Fruit fly (Drosophila melanogaster) whole organism, adult: ENCODE results near the gene CG13933.
A peak's percentile ranks its signal among the peaks of the same experiment; 100 is the strongest.

ENCODE experiments used
- CG11617 ChIP-seq: fragments of 200-800 bp; sonication (Bioruptor generic); optimal IDR thresholded peaks from 2 replicates; lab custom pipeline; 2017; ENCODE audit warnings: mild to moderate bottlenecking, missing biosample characterization, missing genetic modification reagents, missing genetic modification characterization
- CG12768 ChIP-seq: fragments of 200-800 bp; sonication (Bioruptor generic); optimal IDR thresholded peaks from 2 replicates; lab custom pipeline; 2017; ENCODE audit warnings: missing biosample characterization, missing genetic modification characterization, mild to moderate bottlenecking, moderate library complexity, missing genetic modification reagents
- CG14711 ChIP-seq: fragments of 200-800 bp; sonication (Bioruptor generic); optimal IDR thresholded peaks from 2 replicates; lab custom pipeline; 2018; ENCODE audit warnings: missing biosample characterization, mild to moderate bottlenecking, missing genetic modification characterization, moderate library complexity
- CG1620 ChIP-seq: fragments of 200-800 bp; sonication (Bioruptor generic); optimal IDR thresholded peaks from 2 replicates; lab custom pipeline; 2016; ENCODE audit warnings: missing biosample characterization, missing genetic modification characterization
- CG33017 ChIP-seq: fragments of 200-800 bp; sonication (Bioruptor generic); optimal IDR thresholded peaks from 2 replicates; lab custom pipeline; 2018; ENCODE audit warnings: missing biosample characterization, mild to moderate bottlenecking, missing genetic modification characterization, moderate library complexity
- CG5204 ChIP-seq: fragments of 200-800 bp; sonication (Bioruptor generic); optimal IDR thresholded peaks from 2 replicates; lab custom pipeline; 2016; ENCODE audit warnings: missing biosample characterization, missing genetic modification characterization
- CG7045 ChIP-seq: fragments of 200-800 bp; sonication (Bioruptor generic); optimal IDR thresholded peaks from 2 replicates; lab custom pipeline; 2017; ENCODE audit warnings: missing biosample characterization, mild to moderate bottlenecking, missing genetic modification characterization
- CG7101 ChIP-seq: fragments of 200-800 bp; sonication (Bioruptor generic); optimal IDR thresholded peaks from 2 replicates; lab custom pipeline; 2018; ENCODE audit warnings: missing biosample characterization, mild to moderate bottlenecking, missing genetic modification characterization, moderate library complexity
- Clk ChIP-seq: fragments of 200-800 bp; sonication (Bioruptor generic); optimal IDR thresholded peaks from 2 replicates; lab custom pipeline; 2017; ENCODE audit warnings: missing biosample characterization, missing genetic modification characterization
- Crg-1 ChIP-seq: fragments of 200-800 bp; sonication (Bioruptor generic); optimal IDR thresholded peaks from 2 replicates; lab custom pipeline; 2016; ENCODE audit warnings: missing biosample characterization, missing genetic modification characterization
- Hr96 ChIP-seq: fragments of 200-800 bp; sonication (Bioruptor generic); optimal IDR thresholded peaks from 2 replicates; lab custom pipeline; 2016; ENCODE audit warnings: missing biosample characterization, missing genetic modification characterization
- Mnt ChIP-seq: fragments of 200-800 bp; sonication (Bioruptor generic); optimal IDR thresholded peaks from 2 replicates; lab custom pipeline; 2016; ENCODE audit warnings: missing biosample characterization, mild to moderate bottlenecking, missing genetic modification characterization
- bab1 ChIP-seq: fragments of 200-800 bp; sonication (Bioruptor generic); optimal IDR thresholded peaks from 3 replicates; lab custom pipeline; 2019; ENCODE audit warnings: missing biosample characterization, mild to moderate bottlenecking, missing genetic modification characterization, moderate library complexity
- cic ChIP-seq: fragments of 200-800 bp; sonication (Bioruptor generic); optimal IDR thresholded peaks from 2 replicates; lab custom pipeline; 2017; ENCODE audit warnings: missing biosample characterization, mild to moderate bottlenecking, missing genetic modification characterization, moderate library complexity
- cnc ChIP-seq, 2 experiments: fragments of >200 bp; optimal IDR thresholded peaks; 2 replicates each; lab custom pipeline; 2017
- kay ChIP-seq: fragments of 200-800 bp; sonication (Bioruptor generic); peaks from one replicate; lab custom pipeline; 2016; ENCODE audit warnings: missing biosample characterization, missing genetic modification characterization, borderline replicate concordance
- ovo ChIP-seq: fragments of 200-800 bp; sonication (Bioruptor generic); optimal IDR thresholded peaks from 2 replicates; lab custom pipeline; 2016; ENCODE audit warnings: missing biosample characterization, missing genetic modification characterization
- pad ChIP-seq: fragments of 200-800 bp; sonication (Bioruptor generic); optimal IDR thresholded peaks from 3 replicates; lab custom pipeline; 2017; ENCODE audit warnings: missing biosample characterization, missing genetic modification characterization, mild to moderate bottlenecking, moderate library complexity, missing genetic modification reagents
- tj ChIP-seq: fragments of 200-800 bp; sonication (Bioruptor generic); optimal IDR thresholded peaks from 3 replicates; lab custom pipeline; 2017; ENCODE audit warnings: missing biosample characterization, mild to moderate bottlenecking, missing genetic modification characterization, moderate library complexity
- toe ChIP-seq: fragments of 200-800 bp; sonication (Bioruptor generic); optimal IDR thresholded peaks from 2 replicates; lab custom pipeline; 2016; ENCODE audit warnings: missing biosample characterization, missing genetic modification characterization

The CG13933 gene

dm6 chr3L:1738375-1739328 lies 36.3 kb downstream of the CG13933 start, which contains the start of gene Gk2:
Gene Gk2 (plus strand): TSS chr3L:1738407.
- no peak for TF ChIP-seq toe (GFP tag; lab: Kevin White, UChicago)
- no peak for TF ChIP-seq pad (GFP tag; lab: Kevin White, UChicago)
- TF ChIP-seq Mnt (GFP tag; lab: Kevin White, UChicago) = peak; percentile 27
- peak; percentile 10 for TF ChIP-seq cic (GFP tag; lab: Kevin White, UChicago)
- TF ChIP-seq CG12768 (GFP tag; lab: Kevin White, UChicago) = peak; percentile 13

dm6 chr3L:1737898-1738322 lies 37.0 kb downstream of the CG13933 start, which contains the start of gene PIG-Wb:
Gene PIG-Wb (minus strand): TSS chr3L:1738106.
- TF ChIP-seq cic (GFP tag; lab: Kevin White, UChicago) = peak; percentile 41
- TF ChIP-seq tj = no peak
- peak; percentile 25 for TF ChIP-seq CG12768 (GFP tag; lab: Kevin White, UChicago)

dm6 chr3L:1735603-1736002 lies 39.3 kb downstream of the CG13933 start, which contains the start of gene Oseg4:
Gene Oseg4 (minus strand): TSS chr3L:1735767.
- TF ChIP-seq CG11617 (GFP tag; lab: Kevin White, UChicago) (no peak), tj (no peak), kay (no peak), Hr96 (GFP tag; lab: Kevin White, UChicago) (no peak), CG7101 (tag; lab: Kevin White, UChicago) (no peak), pad (GFP tag; lab: Kevin White, UChicago) (no peak), cic (GFP tag; lab: Kevin White, UChicago) (no peak), Mnt (GFP tag; lab: Kevin White, UChicago) (no peak), CG5204 (GFP tag; lab: Kevin White, UChicago) (no peak), CG33017 (no peak), Crg-1 (no peak), CG7045 (GFP tag; lab: Kevin White, UChicago) (no peak), CG12768 (GFP tag; lab: Kevin White, UChicago) (no peak), ovo (GFP tag; lab: Kevin White, UChicago) (no peak), Clk (no peak), cnc (optimal IDR thresholded peaks at IDR 0.05; lab: Kevin White, UChicago) (no peak), CG14711 (tag; lab: Kevin White, UChicago) (no peak), CG1620 (GFP tag; lab: Kevin White, UChicago) (no peak), bab1 (GFP tag; lab: Kevin White, UChicago) (no peak)

- no peak for TF ChIP-seq ovo (GFP tag; lab: Kevin White, UChicago)
- TF ChIP-seq cnc (optimal IDR thresholded peaks at IDR 0.05; lab: Kevin White, UChicago) = no peak
- no peak for TF ChIP-seq CG5204 (GFP tag; lab: Kevin White, UChicago)
- TF ChIP-seq pad (GFP tag; lab: Kevin White, UChicago) = no peak
- peak; percentile 31 for TF ChIP-seq toe (GFP tag; lab: Kevin White, UChicago)
- peak; percentile 45 for TF ChIP-seq bab1 (GFP tag; lab: Kevin White, UChicago)
- TF ChIP-seq Mnt (GFP tag; lab: Kevin White, UChicago) = peak; percentile 22
- TF ChIP-seq CG12768 (GFP tag; lab: Kevin White, UChicago) = peak; percentile 23
- TF ChIP-seq CG33017 = no peak
- peak; percentile 36 for TF ChIP-seq Crg-1
- TF ChIP-seq Hr96 (GFP tag; lab: Kevin White, UChicago) = no peak
- peak; percentile 69 for TF ChIP-seq tj
- peak; percentile 44 for TF ChIP-seq CG7101 (tag; lab: Kevin White, UChicago)
- TF ChIP-seq CG1620 (GFP tag; lab: Kevin White, UChicago) = peak; percentile 31
- no peak for TF ChIP-seq Clk
- no peak for TF ChIP-seq kay
- TF ChIP-seq CG7045 (GFP tag; lab: Kevin White, UChicago) = no peak
- peak; percentile 37 for TF ChIP-seq cic (GFP tag; lab: Kevin White, UChicago)
- peak; percentile 21 for TF ChIP-seq CG11617 (GFP tag; lab: Kevin White, UChicago)
- TF ChIP-seq CG14711 (tag; lab: Kevin White, UChicago) = peak; percentile 18
These were observed 44.1 kb downstream of the CG13933 start, which contains the start of gene drpr for dm6 chr3L:1730873-1731272. Gene drpr (minus strand): TSS chr3L:1731107.

dm6 chr3L:1730160-1730595 lies 44.8 kb downstream of the CG13933 start:
- peak; percentile 15 for TF ChIP-seq CG12768 (GFP tag; lab: Kevin White, UChicago)
- TF ChIP-seq CG33017 = no peak
- TF ChIP-seq ovo (GFP tag; lab: Kevin White, UChicago) = peak; percentile 39

- TF ChIP-seq CG12768 (GFP tag; lab: Kevin White, UChicago) (no peak), kay (peak; percentile 85), CG33017 (no peak), CG7101 (tag; lab: Kevin White, UChicago) (no peak), tj (peak; percentile 93), bab1 (GFP tag; lab: Kevin White, UChicago) (peak; percentile 19)
These were observed 45.4 kb downstream of the CG13933 start for dm6 chr3L:1729380-1730159.
